Fruit fly (Drosophila melanogaster): ENCODE measurements around the gene HGTX.

The HGTX gene

dm6 chr3L:14632908-14633307 lies 33.6 kb upstream of the HGTX start:
- TF ChIP-seq CG42726 (GFP tag; IDR thresholded peaks at IDR 0.05; ENCODE audit: partially characterized antibody) (peak; percentile 40; the same call in 1 of the 2 replicates), Poxn (GFP tag; IDR thresholded peaks at IDR 0.05) (no peak), CG5180 (GFP tag; optimal IDR thresholded peaks at IDR 0.05) (no peak), prd (optimal IDR thresholded peaks at IDR 0.05) (no peak), prd (GFP tag; IDR thresholded peaks at IDR 0.05) (no peak), CG3065 (GFP tag; optimal IDR thresholded peaks at IDR 0.05) (peak; percentile 12), CG4360 (GFP tag; IDR thresholded peaks at IDR 0.05) (peak; percentile 77), ssp (GFP tag; IDR thresholded peaks at IDR 0.05) (no peak), cwo (GFP tag; optimal IDR thresholded peaks at IDR 0.05) (no peak), HLH3B (GFP tag; IDR thresholded peaks at IDR 0.05) (no peak), Hr39 (optimal IDR thresholded peaks at IDR 0.05) (peak; percentile 55), chm (GFP tag; IDR thresholded peaks at IDR 0.05) (peak; percentile 42), ci (GFP tag; IDR thresholded peaks at IDR 0.05) (0 out of 3 replicates have a peak, but pooled peaks have one; percentile 22), CG7963 (GFP tag; IDR thresholded peaks at IDR 0.05; ENCODE audit: partially characterized antibody) (0 out of 3 replicates have a peak, but pooled peaks have one; percentile 20), mld (GFP tag; IDR thresholded peaks at IDR 0.05; ENCODE audit: partially characterized antibody) (0 out of 3 replicates have a peak, but pooled peaks have one; percentile 35), H2.0 (GFP tag; IDR thresholded peaks at IDR 0.05) (0 out of 2 replicates have a peak, but pooled peaks have one; percentile 11), Kr (GFP tag; optimal IDR thresholded peaks at IDR 0.05) (peak; percentile 23)

DNA sequence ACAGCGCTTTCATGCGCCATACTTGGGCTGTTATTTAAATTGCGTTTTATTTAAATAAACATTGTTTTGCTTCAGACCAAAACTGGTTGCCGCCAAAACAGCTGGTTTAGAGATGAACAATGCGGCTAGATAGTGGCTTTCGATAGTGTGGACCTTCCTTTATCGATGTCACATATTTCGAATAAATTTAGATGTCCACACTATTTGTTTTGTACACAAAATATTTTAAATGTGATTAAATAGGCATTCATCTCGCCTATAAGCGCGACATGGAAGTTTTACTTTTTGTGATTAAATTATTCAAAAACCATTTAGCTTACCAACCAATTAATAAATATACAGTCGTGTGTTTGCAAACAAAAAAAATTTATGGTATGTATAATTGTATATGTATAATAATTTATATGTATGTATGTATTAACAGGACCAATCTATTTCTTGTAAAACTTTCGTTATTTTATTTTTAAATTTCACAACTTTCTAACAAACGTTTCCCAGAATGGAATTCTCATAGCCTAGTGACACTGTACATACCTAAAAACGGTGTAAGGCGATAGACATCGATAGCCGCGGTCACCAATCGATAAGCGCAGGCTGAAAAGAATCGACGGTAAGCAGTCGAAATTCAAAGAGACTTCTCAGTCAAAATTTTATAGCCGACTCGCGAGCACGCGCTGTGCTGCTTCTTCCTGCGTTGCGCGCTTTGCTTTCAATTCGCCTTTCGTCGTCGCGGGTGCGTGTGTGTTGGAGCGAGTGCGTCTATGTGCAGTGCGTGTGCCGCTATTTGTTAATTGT lies 32.8 kb upstream of the HGTX start, which contains the start of the genes RecQ5 and dlp:
Gene RecQ5, minus strand, starts transcription at position 114 of the 795 bp plus-strand sequence.
Gene dlp, plus strand, starts transcription at position 638 of the 795 bp plus-strand sequence.
- TF ChIP-seq CG5953 (GFP tag; IDR thresholded peaks at IDR 0.05) (peak; percentile 81), ttk (GFP tag; IDR thresholded peaks at IDR 0.05) (peak; percentile 24), CG6813 (GFP tag; optimal IDR thresholded peaks at IDR 0.05) (peak; percentile 53), CG11085 (GFP tag; IDR thresholded peaks at IDR 0.05) (peak; percentile 62; the same call in 1 of the 2 replicates), CG6272 (GFP tag; IDR thresholded peaks at IDR 0.05) (peak; percentile 17; the same call in 1 of the 2 replicates), Xrp1 (GFP tag; IDR thresholded peaks at IDR 0.05) (peak; percentile 67), Gsc (GFP tag; IDR thresholded peaks at IDR 0.05) (no peak), CG3065 (GFP tag; optimal IDR thresholded peaks at IDR 0.05) (peak; percentile 72), CG13894 (tag; optimal IDR thresholded peaks at IDR 0.05) (peak; percentile 65), Asciz (GFP tag; optimal IDR thresholded peaks at IDR 0.05) (peak; percentile 60), CG13424 (tag; optimal IDR thresholded peaks at IDR 0.05) (peak; percentile 79), fu2 (GFP tag; optimal IDR thresholded peaks at IDR 0.05) (peak; percentile 20), E2f1 (GFP tag; IDR thresholded peaks at IDR 0.05) (peak; percentile 56), CG10274 (GFP tag; optimal IDR thresholded peaks at IDR 0.05) (no peak), lbe (GFP tag; optimal IDR thresholded peaks at IDR 0.05) (peak; percentile 50), sima (GFP tag; optimal IDR thresholded peaks at IDR 0.05) (no peak), Dref (GFP tag; IDR thresholded peaks at IDR 0.05) (peak; percentile 97), CG17385 (GFP tag; optimal IDR thresholded peaks at IDR 0.05) (peak; percentile 71), CoRest (tag; optimal IDR thresholded peaks at IDR 0.05) (peak; percentile 88), pzg (GFP tag; optimal IDR thresholded peaks at IDR 0.05) (peak; percentile 56), usp (GFP tag; optimal IDR thresholded peaks at IDR 0.05) (no peak), CG14014 (GFP tag; IDR thresholded peaks at IDR 0.05) (peak; percentile 75), en (GFP tag; optimal IDR thresholded peaks at IDR 0.05) (peak; percentile 14), Stat92E (GFP tag; optimal IDR thresholded peaks at IDR 0.05) (peak in 1 of 3 experiments; percentile 84), mirr (GFP tag; optimal IDR thresholded peaks at IDR 0.05) (peak; percentile 50), knrl (GFP tag; IDR thresholded peaks at IDR 0.05; ENCODE audit: partially characterized antibody) (peak; percentile 82), Hmx (GFP tag; optimal IDR thresholded peaks at IDR 0.05) (peak; percentile 23), CHES-1-like (GFP tag; optimal IDR thresholded peaks at IDR 0.05) (peak; percentile 55), cato (GFP tag; optimal IDR thresholded peaks at IDR 0.05; ENCODE audit: borderline replicate concordance) (peak; percentile 31), Jarid2 (GFP tag; optimal IDR thresholded peaks at IDR 0.05) (peak; percentile 100), CG30431 (GFP tag; optimal IDR thresholded peaks at IDR 0.05) (peak; percentile 10), CG7987 (GFP tag; optimal IDR thresholded peaks at IDR 0.05) (peak; percentile 7)
